Fruit fly (Drosophila melanogaster): ENCODE data around the gene SdhC.

The SdhC gene

dm6 chr3R:11196648-11197388 lies 12.8 kb downstream of the SdhC start:
- TF ChIP-seq CG11294 (GFP tag; IDR thresholded peaks at IDR 0.05) = peak; percentile 98
- TF ChIP-seq CG10669 (GFP tag; optimal IDR thresholded peaks at IDR 0.05) = peak; percentile 96
- peak; percentile 98 for TF ChIP-seq eg (GFP tag; IDR thresholded peaks at IDR 0.05)
- peak; percentile 99 for TF ChIP-seq CG15336 (GFP tag; IDR thresholded peaks at IDR 0.05)
- TF ChIP-seq CG1621 (tag; optimal IDR thresholded peaks at IDR 0.05) = peak; percentile 89
- peak; percentile 97 for TF ChIP-seq CG6808 (GFP tag; optimal IDR thresholded peaks at IDR 0.05)
- TF ChIP-seq achi (GFP tag; optimal IDR thresholded peaks at IDR 0.05) = peak; percentile 99
- TF ChIP-seq CG11762 (GFP tag; optimal IDR thresholded peaks at IDR 0.05; ENCODE audit: insufficient read depth) = peak; percentile 95
- TF ChIP-seq ss (GFP tag; optimal IDR thresholded peaks at IDR 0.05) = peak in 1 of 2 experiments; percentile 99
- peak; percentile 97 for TF ChIP-seq dac (GFP tag; optimal IDR thresholded peaks at IDR 0.05)
- peak; percentile 86 for TF ChIP-seq Ets21C (GFP tag; optimal IDR thresholded peaks at IDR 0.05)
- TF ChIP-seq Eip78C (GFP tag) = peak; percentile 100
- peak; percentile 97 for TF ChIP-seq fd59A (GFP tag; optimal IDR thresholded peaks at IDR 0.05)
- peak; percentile 80 for TF ChIP-seq vri (GFP tag; optimal IDR thresholded peaks at IDR 0.05)
- TF ChIP-seq Met (GFP tag; optimal IDR thresholded peaks at IDR 0.05) = peak; percentile 97
- TF ChIP-seq CG6163 (GFP tag; IDR thresholded peaks at IDR 0.05) = peak; percentile 97
- peak; percentile 95 for TF ChIP-seq CG3032 (tag; optimal IDR thresholded peaks at IDR 0.05)
- TF ChIP-seq topi (GFP tag; optimal IDR thresholded peaks at IDR 0.05) = peak; percentile 99
- peak; percentile 90 for TF ChIP-seq dsx (GFP tag; optimal IDR thresholded peaks at IDR 0.05; ENCODE audit: poor library complexity, severe bottlenecking)
- peak; percentile 98 for TF ChIP-seq CG6854 (GFP tag; optimal IDR thresholded peaks at IDR 0.05)
- peak; percentile 96 for TF ChIP-seq Smox (GFP tag; optimal IDR thresholded peaks at IDR 0.05)
- TF ChIP-seq pdm3 (GFP tag; optimal IDR thresholded peaks at IDR 0.05) = peak; percentile 97
- TF ChIP-seq Hr39 (GFP tag; optimal IDR thresholded peaks at IDR 0.05) = peak; percentile 92
- TF ChIP-seq svp (GFP tag) = peak; percentile 99
- TF ChIP-seq CG9139 (GFP tag; optimal IDR thresholded peaks at IDR 0.05) = peak; percentile 99
- TF ChIP-seq CG6792 (GFP tag; optimal IDR thresholded peaks at IDR 0.05) = peak; percentile 96
- peak; percentile 87 to 98 for TF ChIP-seq salr (GFP tag; optimal IDR thresholded peaks at IDR 0.05)
- TF ChIP-seq Sox15 (GFP tag; optimal IDR thresholded peaks at IDR 0.05) = peak; percentile 95
- peak; percentile 99 for TF ChIP-seq Gug (GFP tag; IDR thresholded peaks at IDR 0.05)
- peak; percentile 95 for TF ChIP-seq CG31627 (GFP tag; optimal IDR thresholded peaks at IDR 0.05)
- TF ChIP-seq cyc (GFP tag; optimal IDR thresholded peaks at IDR 0.05) = peak; percentile 96
- peak; percentile 96 for TF ChIP-seq Sox14 (GFP tag; optimal IDR thresholded peaks at IDR 0.05)
- TF ChIP-seq Blimp-1 (GFP tag; optimal IDR thresholded peaks at IDR 0.05) = peak; percentile 100
- peak; percentile 97 for TF ChIP-seq Eip75B (GFP tag; optimal IDR thresholded peaks at IDR 0.05)
- peak; percentile 96 for TF ChIP-seq net (GFP tag; optimal IDR thresholded peaks at IDR 0.05)
- TF ChIP-seq lz (GFP tag; optimal IDR thresholded peaks at IDR 0.05) = peak; percentile 97
- peak; percentile 97 for TF ChIP-seq acj6 (GFP tag; optimal IDR thresholded peaks at IDR 0.05)
- peak; percentile 92 for TF ChIP-seq Ets96B (tag; optimal IDR thresholded peaks at IDR 0.05)
- TF ChIP-seq fd85E (GFP tag; optimal IDR thresholded peaks at IDR 0.05) = peak; percentile 79
- TF ChIP-seq esn (GFP tag; optimal IDR thresholded peaks at IDR 0.05) = peak; percentile 99
- TF ChIP-seq CG8319 (GFP tag; optimal IDR thresholded peaks at IDR 0.05) = peak; percentile 94
- TF ChIP-seq Eip93F (GFP tag; optimal IDR thresholded peaks at IDR 0.05) = peak; percentile 85
- TF ChIP-seq CG3919 (GFP tag; optimal IDR thresholded peaks at IDR 0.05) = peak; percentile 97
- TF ChIP-seq spab (GFP tag; optimal IDR thresholded peaks at IDR 0.05) = peak; percentile 98
- TF ChIP-seq CG8632 (GFP tag; optimal IDR thresholded peaks at IDR 0.05) = peak; percentile 99
- no peak for TF ChIP-seq Hr38 (GFP tag; optimal IDR thresholded peaks at IDR 0.05)
- TF ChIP-seq OdsH (GFP tag; optimal IDR thresholded peaks at IDR 0.05) = peak; percentile 98
- TF ChIP-seq CG7368 (GFP tag; optimal IDR thresholded peaks at IDR 0.05) = peak; percentile 93
- peak; percentile 99 for TF ChIP-seq CG34406 (GFP tag; optimal IDR thresholded peaks at IDR 0.05)
- peak; percentile 98 for TF ChIP-seq Lpt (GFP tag; optimal IDR thresholded peaks at IDR 0.05)
